Worm (Caenorhabditis elegans): ENCODE data around the gene alh-7.

alh-7 gene

ce11 chrII:13465381-13465838 lies 26.2 kb downstream of the alh-7 start (continued):
- TF ChIP-seq fkh-10 (GFP tag; optimal IDR thresholded peaks at IDR 0.05), result no peak
- TF ChIP-seq unc-39 (tag; optimal IDR thresholded peaks at IDR 0.05), result no peak

ce11 chrII:13461604-13462375 lies 29.8 kb downstream of the alh-7 start:
- TF ChIP-seq mes-2 (tag; optimal IDR thresholded peaks at IDR 0.05; ENCODE audit: poor library complexity, severe bottlenecking) (peak; percentile 34), ztf-11 (tag; optimal IDR thresholded peaks at IDR 0.05) (no peak), F37D6.2 (tag; optimal IDR thresholded peaks at IDR 0.05) (no peak), ces-1 (GFP tag; optimal IDR thresholded peaks at IDR 0.05) (no peak), F49E8.2 (tag; optimal IDR thresholded peaks at IDR 0.05; ENCODE audit: borderline replicate concordance) (no peak), unc-39 (tag; optimal IDR thresholded peaks at IDR 0.05) (no peak), Y75B8A.6 (GFP tag; IDR thresholded peaks at IDR 0.05) (no peak; the same call in 1 of the 2 replicates), zfp-2 (tag; optimal IDR thresholded peaks at IDR 0.05) (no peak), pqm-1 (tag; optimal IDR thresholded peaks at IDR 0.05) (peak; percentile 48), aha-1 (tag) (peak; percentile 99), fkh-10 (GFP tag; optimal IDR thresholded peaks at IDR 0.05) (no peak), unc-62 (GFP tag; optimal IDR thresholded peaks at IDR 0.05 in 1 of 2) (peak in 1 of 2 experiments; percentile 98), unc-62 (tag; optimal IDR thresholded peaks at IDR 0.05) (no peak), R02D3.7 (tag; optimal IDR thresholded peaks at IDR 0.05) (no peak), nhr-77 (tag; optimal IDR thresholded peaks at IDR 0.05) (peak; percentile 68), attf-4 (tag; optimal IDR thresholded peaks at IDR 0.05) (no peak), fos-1 (tag; optimal IDR thresholded peaks at IDR 0.05) (no peak), snpc-4 (tag; optimal IDR thresholded peaks at IDR 0.05) (no peak), sdz-12 (GFP tag; optimal IDR thresholded peaks at IDR 0.05) (no peak), ZK337.2 (GFP tag; IDR thresholded peaks at IDR 0.05) (no peak), skn-1 (tag; optimal IDR thresholded peaks at IDR 0.05) (no peak), ceh-44 (GFP tag; IDR thresholded peaks at IDR 0.05) (no peak), lin-13 (GFP tag; optimal IDR thresholded peaks at IDR 0.05) (no peak), saeg-2 (GFP tag; IDR thresholded peaks at IDR 0.05) (peak; percentile 75; the same call in 1 of the 2 replicates), D1046.2 (GFP tag; IDR thresholded peaks at IDR 0.05) (no peak), duxl-1 (tag; optimal IDR thresholded peaks at IDR 0.05; ENCODE audit: poor library complexity) (peak; percentile 33), nhr-111 (GFP tag; optimal IDR thresholded peaks at IDR 0.05) (no peak), ceh-28 (tag; optimal IDR thresholded peaks at IDR 0.05) (no peak), nhr-102 (tag; optimal IDR thresholded peaks at IDR 0.05) (peak; percentile 89), hmg-1.1 (GFP tag; IDR thresholded peaks at IDR 0.05) (peak; percentile 56), lin-1 (GFP tag; IDR thresholded peaks at IDR 0.05) (peak; percentile 64), madf-9 (GFP tag; conservative IDR thresholded peaks at IDR 0.05) (peak; percentile 68), ama-1 (optimal IDR thresholded peaks at IDR 0.05) (peak; percentile 98), zag-1 (tag; optimal IDR thresholded peaks at IDR 0.05) (no peak), daf-8 (GFP tag; IDR thresholded peaks at IDR 0.05) (no peak), nhr-41 (GFP tag; IDR thresholded peaks at IDR 0.05) (no peak), mxl-2 (GFP tag; conservative IDR thresholded peaks at IDR 0.05) (peak; percentile 99), set-16 (GFP tag; IDR thresholded peaks at IDR 0.05) (peak; percentile 49; the same call in 1 of the 2 replicates), nhr-6 (tag; optimal IDR thresholded peaks at IDR 0.05) (no peak), php-3 (GFP tag; IDR thresholded peaks at IDR 0.05) (peak; percentile 67), zfp-3 (GFP tag; conservative IDR thresholded peaks at IDR 0.05) (0 out of 2 replicates have a peak, but pooled peaks have one; percentile 31), lsy-2 (tag; optimal IDR thresholded peaks at IDR 0.05) (peak; percentile 16 to 60), hlh-30 (tag; optimal IDR thresholded peaks at IDR 0.05; ENCODE audit: insufficient read depth) (peak; percentile 94), lin-38 (GFP tag; IDR thresholded peaks at IDR 0.05) (peak; percentile 51), lim-7 (GFP tag; IDR thresholded peaks at IDR 0.05) (no peak), mxl-3 (GFP tag; optimal IDR thresholded peaks at IDR 0.05) (peak; percentile 81), zip-2 (tag; optimal IDR thresholded peaks at IDR 0.05) (no peak), spr-1 (tag; optimal IDR thresholded peaks at IDR 0.05) (peak; percentile 38)

Data from whole organism, L4 larva.